Worm (Caenorhabditis elegans): ENCODE measurements around the gene ttr-53.

Gene ttr-53

ce11 chrIV:10157489-10158088 lies at the start of gene ttr-53:
Gene ttr-53 (plus strand): TSS chrIV:10158038.
- TF ChIP-seq ceh-36 (tag; optimal IDR thresholded peaks at IDR 0.05) (no peak), ets-7 (tag; optimal IDR thresholded peaks at IDR 0.05) (no peak)

ce11 chrIV:10110417-10110816 lies 47.4 kb upstream of the ttr-53 start, which contains the start of gene egl-38:
Gene egl-38 (minus strand): TSS chrIV:10110517.
- TF ChIP-seq ceh-36 (tag; optimal IDR thresholded peaks at IDR 0.05) = no peak
- no peak for TF ChIP-seq pes-1 (GFP tag; IDR thresholded peaks at IDR 0.05)

ce11 chrIV:10110870-10111269 lies 47.0 kb upstream of the ttr-53 start:
- TF ChIP-seq aly-1 (tag; optimal IDR thresholded peaks at IDR 0.05) = no peak
- no peak for TF ChIP-seq B0310.2 (tag; optimal IDR thresholded peaks at IDR 0.05)
- no peak for TF ChIP-seq ets-7 (tag; optimal IDR thresholded peaks at IDR 0.05)
- no peak for TF ChIP-seq scrt-1 (GFP tag; IDR thresholded peaks at IDR 0.05)
- no peak for TF ChIP-seq hmg-4 (GFP tag; optimal IDR thresholded peaks at IDR 0.05)
- TF ChIP-seq sea-1 (GFP tag; conservative IDR thresholded peaks at IDR 0.05) = no peak
- no peak for TF ChIP-seq hnd-1 (tag; optimal IDR thresholded peaks at IDR 0.05)
- no peak for TF ChIP-seq pes-1 (GFP tag; IDR thresholded peaks at IDR 0.05)
- TF ChIP-seq F13C5.2 (tag; optimal IDR thresholded peaks at IDR 0.05) = no peak
- no peak for TF ChIP-seq ceh-36 (tag; optimal IDR thresholded peaks at IDR 0.05)
- TF ChIP-seq tbx-11 (GFP tag; IDR thresholded peaks at IDR 0.05) = no peak

ce11 chrIV:10111441-10111840 lies 46.4 kb upstream of the ttr-53 start, which contains the start of gene spch-1:
Gene spch-1 (minus strand): TSS chrIV:10111541.
- TF ChIP-seq pes-1 (GFP tag; IDR thresholded peaks at IDR 0.05) (no peak), F13C5.2 (tag; optimal IDR thresholded peaks at IDR 0.05) (no peak), tbx-11 (GFP tag; IDR thresholded peaks at IDR 0.05) (no peak), ceh-13 (GFP tag; optimal IDR thresholded peaks at IDR 0.05) (no peak), tbx-37 (GFP tag; conservative IDR thresholded peaks at IDR 0.05) (no peak), scrt-1 (GFP tag; IDR thresholded peaks at IDR 0.05) (no peak), flt-1 (GFP tag; IDR thresholded peaks at IDR 0.05) (no peak), sea-1 (GFP tag; conservative IDR thresholded peaks at IDR 0.05) (no peak), ama-1 (optimal IDR thresholded peaks at IDR 0.05) (no peak), ceh-36 (tag; optimal IDR thresholded peaks at IDR 0.05) (no peak)

ce11 chrIV:10112570-10112969 lies 45.3 kb upstream of the ttr-53 start, which contains the start of gene nsph-3.2:
Gene nsph-3.2 (plus strand): TSS chrIV:10112870.
- TF ChIP-seq ceh-36 (tag; optimal IDR thresholded peaks at IDR 0.05) (no peak), scrt-1 (GFP tag; IDR thresholded peaks at IDR 0.05) (no peak), tbx-11 (GFP tag; IDR thresholded peaks at IDR 0.05) (no peak), tra-4 (tag; optimal IDR thresholded peaks at IDR 0.05) (no peak), ceh-13 (GFP tag; optimal IDR thresholded peaks at IDR 0.05) (no peak), tbx-37 (GFP tag; conservative IDR thresholded peaks at IDR 0.05) (no peak), ets-7 (tag; optimal IDR thresholded peaks at IDR 0.05) (no peak), aly-1 (tag; optimal IDR thresholded peaks at IDR 0.05) (no peak), sea-1 (GFP tag; conservative IDR thresholded peaks at IDR 0.05) (no peak), hmbx-1 (tag; optimal IDR thresholded peaks at IDR 0.05) (no peak), B0310.2 (tag; optimal IDR thresholded peaks at IDR 0.05) (no peak), pes-1 (GFP tag; IDR thresholded peaks at IDR 0.05) (no peak), hmg-4 (GFP tag; optimal IDR thresholded peaks at IDR 0.05) (no peak), hnd-1 (tag; optimal IDR thresholded peaks at IDR 0.05) (no peak), ama-1 (optimal IDR thresholded peaks at IDR 0.05) (no peak), flt-1 (GFP tag; IDR thresholded peaks at IDR 0.05) (no peak), F13C5.2 (tag; optimal IDR thresholded peaks at IDR 0.05) (no peak)

- TF ChIP-seq ama-1 (optimal IDR thresholded peaks at IDR 0.05) (no peak), B0310.2 (tag; optimal IDR thresholded peaks at IDR 0.05) (no peak), pes-1 (GFP tag; IDR thresholded peaks at IDR 0.05) (no peak), F13C5.2 (tag; optimal IDR thresholded peaks at IDR 0.05) (no peak), hmbx-1 (tag; optimal IDR thresholded peaks at IDR 0.05) (no peak), hmg-4 (GFP tag; optimal IDR thresholded peaks at IDR 0.05) (no peak), tbx-11 (GFP tag; IDR thresholded peaks at IDR 0.05) (no peak), scrt-1 (GFP tag; IDR thresholded peaks at IDR 0.05) (no peak), flt-1 (GFP tag; IDR thresholded peaks at IDR 0.05) (no peak), aly-1 (tag; optimal IDR thresholded peaks at IDR 0.05) (no peak), tbx-37 (GFP tag; conservative IDR thresholded peaks at IDR 0.05) (no peak), tra-4 (tag; optimal IDR thresholded peaks at IDR 0.05) (no peak), ceh-13 (GFP tag; optimal IDR thresholded peaks at IDR 0.05) (no peak), sea-1 (GFP tag; conservative IDR thresholded peaks at IDR 0.05) (no peak), ceh-36 (tag; optimal IDR thresholded peaks at IDR 0.05) (no peak), ets-7 (tag; optimal IDR thresholded peaks at IDR 0.05) (no peak), hnd-1 (tag; optimal IDR thresholded peaks at IDR 0.05) (no peak)
Measured at ce11 chrIV:10115142-10115541, 42.7 kb upstream of the ttr-53 start, which contains the start of gene C04G2.10. Gene C04G2.10 (plus strand): TSS chrIV:10115442.

ce11 chrIV:10116765-10117164 lies 41.1 kb upstream of the ttr-53 start:
- TF ChIP-seq aly-1 (tag; optimal IDR thresholded peaks at IDR 0.05) = no peak
- no peak for TF ChIP-seq ets-7 (tag; optimal IDR thresholded peaks at IDR 0.05)
- no peak for TF ChIP-seq flt-1 (GFP tag; IDR thresholded peaks at IDR 0.05)
- no peak for TF ChIP-seq ama-1 (optimal IDR thresholded peaks at IDR 0.05)
- no peak for TF ChIP-seq tbx-11 (GFP tag; IDR thresholded peaks at IDR 0.05)
- no peak for TF ChIP-seq ceh-36 (tag; optimal IDR thresholded peaks at IDR 0.05)
- no peak for TF ChIP-seq tra-4 (tag; optimal IDR thresholded peaks at IDR 0.05)
- TF ChIP-seq pes-1 (GFP tag; IDR thresholded peaks at IDR 0.05) = no peak
- TF ChIP-seq hmg-4 (GFP tag; optimal IDR thresholded peaks at IDR 0.05) = no peak
- TF ChIP-seq hnd-1 (tag; optimal IDR thresholded peaks at IDR 0.05) = no peak
- no peak for TF ChIP-seq tbx-37 (GFP tag; conservative IDR thresholded peaks at IDR 0.05)
- no peak for TF ChIP-seq F13C5.2 (tag; optimal IDR thresholded peaks at IDR 0.05)
- TF ChIP-seq ceh-13 (GFP tag; optimal IDR thresholded peaks at IDR 0.05) = no peak
- no peak for TF ChIP-seq hmbx-1 (tag; optimal IDR thresholded peaks at IDR 0.05)
- TF ChIP-seq B0310.2 (tag; optimal IDR thresholded peaks at IDR 0.05) = no peak
- TF ChIP-seq sea-1 (GFP tag; conservative IDR thresholded peaks at IDR 0.05) = no peak
